Worm (Caenorhabditis elegans): ENCODE data around the gene F18A11.5.

- TF ChIP-seq xbp-1 (tag; optimal IDR thresholded peaks at IDR 0.05), result no peak
- no peak for TF ChIP-seq tbx-2 (tag; optimal IDR thresholded peaks at IDR 0.05)
- no peak for TF ChIP-seq zag-1 (tag; optimal IDR thresholded peaks at IDR 0.05)
- no peak for TF ChIP-seq lin-13 (GFP tag; optimal IDR thresholded peaks at IDR 0.05)
- no peak for TF ChIP-seq nhr-12 (tag; optimal IDR thresholded peaks at IDR 0.05)
- no peak for TF ChIP-seq nhr-11 (tag; optimal IDR thresholded peaks at IDR 0.05)
- TF ChIP-seq ceh-82 (tag; optimal IDR thresholded peaks at IDR 0.05), result no peak
- no peak for TF ChIP-seq aly-2 (tag; optimal IDR thresholded peaks at IDR 0.05)
- TF ChIP-seq unc-98 (GFP tag; IDR thresholded peaks at IDR 0.05), result no peak
- no peak for TF ChIP-seq lin-39 (tag; optimal IDR thresholded peaks at IDR 0.05)
- no peak for TF ChIP-seq elt-3 (tag; optimal IDR thresholded peaks at IDR 0.05)
- no peak for TF ChIP-seq egl-27 (tag; optimal IDR thresholded peaks at IDR 0.05)
- no peak for TF ChIP-seq unc-30 (tag; optimal IDR thresholded peaks at IDR 0.05)
- no peak for TF ChIP-seq mdl-1 (tag; optimal IDR thresholded peaks at IDR 0.05)
These were observed 48.9 kb downstream of the F18A11.5 start for ce11 chrII:12965138-12965537.

Measured in whole organism, L1 larva.